Worm (Caenorhabditis elegans) whole organism, L3 larva: ENCODE measurements around the gene ifbp-1.

Experiments used
- R02D3.7 ChIP-seq: fragments of 150-350 bp; optimal IDR thresholded peaks from 2 replicates; lab custom pipeline; 2014; ENCODE audit warnings: missing biosample characterization, missing genetic modification characterization
- ZK546.5 ChIP-seq: sonication (generic microtip); optimal IDR thresholded peaks from 2 replicates; lab custom pipeline; 2017; ENCODE audit warnings: missing biosample characterization, missing genetic modification characterization
- ama-1 ChIP-seq: fragments of 150-350 bp; optimal IDR thresholded peaks from 2 replicates; lab custom pipeline; 2018
- ceh-9 ChIP-seq: sonication (generic microtip); optimal IDR thresholded peaks from 2 replicates; lab custom pipeline; 2018; ENCODE audit warnings: missing biosample characterization, missing genetic modification characterization
- daf-12 ChIP-seq: fragments of 150-350 bp; optimal IDR thresholded peaks from 2 replicates; lab custom pipeline; 2014; ENCODE audit warnings: missing biosample characterization, missing genetic modification reagents, missing genetic modification characterization
- egl-27 ChIP-seq: sonication (generic microtip); optimal IDR thresholded peaks from 4 replicates; lab custom pipeline; 2017; ENCODE audit warnings: missing biosample characterization, missing genetic modification reagents, missing genetic modification characterization
- egl-5 ChIP-seq: fragments of 150-350 bp; optimal IDR thresholded peaks from 2 replicates; lab custom pipeline; 2017; ENCODE audit warnings: missing biosample characterization, missing genetic modification reagents, missing genetic modification characterization, inconsistent platforms
- elt-1 ChIP-seq: fragments of 150-350 bp; optimal IDR thresholded peaks from 2 replicates; lab custom pipeline; 2014; ENCODE audit warnings: missing biosample characterization, missing genetic modification characterization
- elt-2 ChIP-seq: sonication (generic microtip); optimal IDR thresholded peaks from 2 replicates; lab custom pipeline; 2016; ENCODE audit warnings: missing genetic modification reagents, mild to moderate bottlenecking, missing genetic modification characterization, missing compliant biosample characterization
- elt-3 ChIP-seq, 3 experiments: fragments of 150-350 bp in 1 of 3; sonication (generic microtip) in 2 of 3; optimal IDR thresholded peaks; 2 replicates in 2 of 3; 4 replicates in 1 of 3; lab custom pipeline; 2014 to 2017; ENCODE audit warnings: missing biosample characterization in 3 of 3, missing genetic modification characterization in 3 of 3
- fkh-10 ChIP-seq: sonication (generic microtip); optimal IDR thresholded peaks from 2 replicates; lab custom pipeline; 2017; ENCODE audit warnings: missing biosample characterization, missing genetic modification reagents, missing genetic modification characterization
- fkh-2 ChIP-seq: fragments of 150-350 bp; optimal IDR thresholded peaks from 2 replicates; lab custom pipeline; 2014; ENCODE audit warnings: missing biosample characterization, missing genetic modification reagents, missing genetic modification characterization
- fos-1 ChIP-seq: fragments of 150-350 bp; optimal IDR thresholded peaks from 2 replicates; lab custom pipeline; 2014; ENCODE audit warnings: missing biosample characterization, missing genetic modification characterization
- jun-1 ChIP-seq: fragments of 150-350 bp; optimal IDR thresholded peaks from 2 replicates; lab custom pipeline; 2014; ENCODE audit warnings: missing biosample characterization, missing genetic modification reagents, missing genetic modification characterization
- lin-39 ChIP-seq: fragments of 150-350 bp; optimal IDR thresholded peaks from 2 replicates; lab custom pipeline; 2018; ENCODE audit warnings: missing biosample characterization, missing genetic modification reagents, missing genetic modification characterization
- mdl-1 ChIP-seq: fragments of 150-350 bp; optimal IDR thresholded peaks from 2 replicates; lab custom pipeline; 2014; ENCODE audit warnings: missing biosample characterization, missing genetic modification characterization
- mml-1 ChIP-seq: fragments of 150-350 bp; sonication (generic microtip); optimal IDR thresholded peaks from 3 replicates; lab custom pipeline; 2014; ENCODE audit warnings: missing biosample characterization, missing genetic modification characterization
- nfya-1 ChIP-seq: sonication (generic microtip); optimal IDR thresholded peaks from 2 replicates; lab custom pipeline; 2017; ENCODE audit warnings: missing genetic modification characterization, mild to moderate bottlenecking, missing compliant biosample characterization, antibody characterized with exemption, moderate library complexity; ENCODE audit not compliant: insufficient read depth
- nhr-11 ChIP-seq: fragments of 150-350 bp; optimal IDR thresholded peaks from 2 replicates; lab custom pipeline; 2014; ENCODE audit warnings: missing biosample characterization, missing genetic modification characterization
- nhr-12 ChIP-seq: fragments of 150-350 bp; optimal IDR thresholded peaks from 2 replicates; lab custom pipeline; 2014; ENCODE audit warnings: missing biosample characterization, missing genetic modification characterization
- nhr-23 ChIP-seq: fragments of 150-350 bp; optimal IDR thresholded peaks from 2 replicates; lab custom pipeline; 2014; ENCODE audit warnings: missing biosample characterization, missing genetic modification reagents, missing genetic modification characterization
- nhr-25 ChIP-seq: sonication (generic microtip); optimal IDR thresholded peaks from 2 replicates; lab custom pipeline; 2017; ENCODE audit warnings: missing biosample characterization, missing genetic modification characterization
- nhr-28 ChIP-seq: fragments of 150-350 bp; optimal IDR thresholded peaks from 2 replicates; lab custom pipeline; 2014; ENCODE audit warnings: missing biosample characterization, missing genetic modification characterization
- nhr-67 ChIP-seq: fragments of 150-350 bp; optimal IDR thresholded peaks from 2 replicates; lab custom pipeline; 2014; ENCODE audit warnings: missing biosample characterization, missing genetic modification characterization
- nhr-76 ChIP-seq: fragments of 150-350 bp; sonication (generic microtip); optimal IDR thresholded peaks from 5 replicates; lab custom pipeline; 2014; ENCODE audit warnings: missing biosample characterization, missing genetic modification characterization
- pha-4 ChIP-seq: fragments of 150-350 bp; optimal IDR thresholded peaks from 2 replicates; lab custom pipeline; 2014; ENCODE audit warnings: missing biosample characterization, missing genetic modification reagents, missing genetic modification characterization
- pqm-1 ChIP-seq: fragments of 150-350 bp; optimal IDR thresholded peaks from 2 replicates; lab custom pipeline; 2017; ENCODE audit warnings: missing biosample characterization, missing genetic modification characterization, inconsistent platforms
- sea-2 ChIP-seq: fragments of 150-350 bp; sonication (generic microtip); optimal IDR thresholded peaks from 4 replicates; lab custom pipeline; 2014; ENCODE audit warnings: missing biosample characterization, missing genetic modification reagents, missing genetic modification characterization
- skn-1 ChIP-seq: fragments of 150-350 bp; optimal IDR thresholded peaks from 2 replicates; lab custom pipeline; 2014; ENCODE audit warnings: missing biosample characterization, missing genetic modification characterization
- tbx-2 ChIP-seq: sonication (generic microtip); optimal IDR thresholded peaks from 2 replicates; lab custom pipeline; 2016; ENCODE audit warnings: mild to moderate bottlenecking, missing genetic modification characterization, missing compliant biosample characterization
- unc-62 ChIP-seq: fragments of 150-350 bp; sonication (generic microtip); optimal IDR thresholded peaks from 4 replicates; lab custom pipeline; 2014; ENCODE audit warnings: missing biosample characterization, missing genetic modification reagents, missing genetic modification characterization
- zag-1 ChIP-seq: fragments of 150-350 bp; optimal IDR thresholded peaks from 2 replicates; lab custom pipeline; 2014; ENCODE audit warnings: missing biosample characterization, missing genetic modification characterization
- ztf-11 ChIP-seq: fragments of 150-350 bp; optimal IDR thresholded peaks from 2 replicates; lab custom pipeline; 2014; ENCODE audit warnings: missing biosample characterization, missing genetic modification characterization

The ifbp-1 gene

ce11 chrV:13333386-13334180 lies 46.5 kb downstream of the ifbp-1 start, which contains the start of gene nhr-168:
TSS of gene nhr-168 (minus strand) at chrV:13333871.
- TF ChIP-seq elt-1 (tag; lab: Kevin White, UChicago), result peak; percentile 96
- no peak for TF ChIP-seq pha-4 (tag; lab: Kevin White, UChicago)
- TF ChIP-seq nhr-67 (tag; lab: Kevin White, UChicago), result no peak
- no peak for TF ChIP-seq nhr-76 (tag; lab: Kevin White, UChicago)
- no peak for TF ChIP-seq sea-2
- no peak for TF ChIP-seq ZK546.5
- TF ChIP-seq skn-1 (tag; lab: Kevin White, UChicago), result no peak
- no peak for TF ChIP-seq nfya-1 (tag; lab: Kevin White, UChicago)
- TF ChIP-seq fkh-10 (GFP tag; lab: Kevin White, UChicago), result no peak
- peak; percentile 28 for TF ChIP-seq nhr-25 (tag; lab: Kevin White, UChicago)
- TF ChIP-seq elt-3 (tag; optimal IDR thresholded peaks at IDR 0.05; lab: Kevin White, UChicago), result no peak
- peak; percentile 68 for TF ChIP-seq pqm-1 (tag; lab: Kevin White, UChicago)
- TF ChIP-seq mdl-1, result no peak
- TF ChIP-seq unc-62 (GFP tag; lab: Kevin White, UChicago), result no peak
- TF ChIP-seq elt-2 (tag; lab: Kevin White, UChicago), result peak; percentile 77
- peak; percentile 34 for TF ChIP-seq jun-1 (tag; lab: Kevin White, UChicago)
- TF ChIP-seq lin-39, result no peak
- TF ChIP-seq fos-1, result no peak
- TF ChIP-seq ama-1 (lab: Kevin White, UChicago), result no peak
- no peak for TF ChIP-seq egl-5 (tag; lab: Kevin White, UChicago)
- TF ChIP-seq zag-1, result no peak
- TF ChIP-seq nhr-23 (tag; lab: Kevin White, UChicago), result peak; percentile 52
- no peak for TF ChIP-seq R02D3.7 (tag; lab: Kevin White, UChicago)
- no peak for TF ChIP-seq ztf-11 (tag; lab: Kevin White, UChicago)
- TF ChIP-seq nhr-12 (tag; lab: Kevin White, UChicago), result no peak
- no peak for TF ChIP-seq fkh-2
- no peak for TF ChIP-seq tbx-2

- TF ChIP-seq egl-27 (tag; lab: Kevin White, UChicago), result no peak
Observed at ce11 chrV:13330919-13331318, 49.1 kb downstream of the ifbp-1 start, which contains the start of gene nhr-129. TSS of gene nhr-129 (minus strand) at chrV:13331019.

- no peak for TF ChIP-seq nfya-1 (tag; lab: Kevin White, UChicago)
- TF ChIP-seq nhr-28 (tag; lab: Kevin White, UChicago), result no peak
- TF ChIP-seq nhr-11 (tag; lab: Kevin White, UChicago), result no peak
- TF ChIP-seq ama-1 (lab: Kevin White, UChicago), result no peak
- no peak for TF ChIP-seq ZK546.5
- TF ChIP-seq mml-1 (tag; lab: Kevin White, UChicago), result no peak
- TF ChIP-seq daf-12 (tag; lab: Kevin White, UChicago), result no peak
- TF ChIP-seq skn-1 (tag; lab: Kevin White, UChicago), result no peak
- no peak for TF ChIP-seq tbx-2
- TF ChIP-seq ceh-9 (tag; lab: Kevin White, UChicago), result no peak
- no peak for TF ChIP-seq elt-1 (tag; lab: Kevin White, UChicago)
- TF ChIP-seq fos-1, result no peak
- no peak for TF ChIP-seq fkh-2
Observed at ce11 chrV:13327463-13327862, 52.6 kb downstream of the ifbp-1 start, which contains the start of gene str-37. TSS of gene str-37 (plus strand) at chrV:13327763.

- TF ChIP-seq sea-2, result no peak
- no peak for TF ChIP-seq nhr-25 (tag; lab: Kevin White, UChicago)
- TF ChIP-seq elt-2 (tag; lab: Kevin White, UChicago), result peak; percentile 58
- TF ChIP-seq pqm-1 (tag; lab: Kevin White, UChicago), result peak; percentile 75
Observed at ce11 chrV:13324933-13325760, 54.9 kb downstream of the ifbp-1 start, which contains the start of gene C50B6.7. TSS of gene C50B6.7 (minus strand) at chrV:13324983.
